Worm (Caenorhabditis elegans) whole organism, L1 larva: ENCODE results near the gene spp-1.

Experiments used
- aly-2 ChIP-seq: fragments of 150-350 bp; optimal IDR thresholded peaks from 2 replicates; lab custom pipeline; 2014; ENCODE audit warnings: missing biosample characterization, missing genetic modification characterization
- ama-1 ChIP-seq: fragments of 150-350 bp; optimal IDR thresholded peaks from 2 replicates; lab custom pipeline; 2014
- ceh-82 ChIP-seq, 3 experiments: fragments of 150-350 bp in 1 of 3; sonication (generic microtip) in 2 of 3; optimal IDR thresholded peaks; 2 replicates each; lab custom pipeline; 2014 to 2017; ENCODE audit warnings: missing biosample characterization in 3 of 3, missing genetic modification characterization in 3 of 3
- ceh-88 ChIP-seq: fragments of 200-800 bp; sonication (Bioruptor generic); IDR thresholded peaks from 2 replicates; pipeline ENCODE4 v1.3.6; 2022; ENCODE audit warnings: missing genetic modification characterization, missing compliant biosample characterization
- ceh-90 ChIP-seq: sonication (generic microtip); optimal IDR thresholded peaks from 2 replicates; lab custom pipeline; 2016; ENCODE audit warnings: missing genetic modification characterization, missing compliant biosample characterization
- dpl-1 ChIP-seq, 3 experiments: fragments of 150-350 bp in 2 of 3; sonication (generic microtip) in 1 of 3; optimal IDR thresholded peaks; 2 replicates each; lab custom pipeline; 2014 to 2017; ENCODE audit warnings: missing biosample characterization in 3 of 3, missing genetic modification characterization in 3 of 3, missing genetic modification reagents in 3 of 3
- efl-1 ChIP-seq, 4 experiments: fragments of 150-350 bp; optimal IDR thresholded peaks in 3 of 4; peaks in 1 of 4; 1 replicate in 1 of 4; 2 replicates in 3 of 4; lab custom pipeline; 2014; ENCODE audit warnings: missing biosample characterization in 2 of 4, missing genetic modification characterization in 2 of 4, missing genetic modification reagents in 2 of 4
- elt-2 ChIP-seq: sonication (generic microtip); optimal IDR thresholded peaks from 2 replicates; lab custom pipeline; 2016; ENCODE audit warnings: missing genetic modification characterization, mild to moderate bottlenecking, inconsistent platforms, missing compliant biosample characterization, missing genetic modification reagents
- fkh-10 ChIP-seq: sonication (generic microtip); optimal IDR thresholded peaks from 2 replicates; lab custom pipeline; 2017; ENCODE audit warnings: missing biosample characterization, missing genetic modification reagents, missing genetic modification characterization
- fkh-8 ChIP-seq: sonication (generic microtip); optimal IDR thresholded peaks from 2 replicates; lab custom pipeline; 2016; ENCODE audit warnings: mild to moderate bottlenecking, missing genetic modification characterization, missing compliant biosample characterization
- hlh-4 ChIP-seq: sonication (generic microtip); optimal IDR thresholded peaks from 2 replicates; lab custom pipeline; 2016; ENCODE audit warnings: mild to moderate bottlenecking, missing genetic modification characterization, missing compliant biosample characterization
- jun-1 ChIP-seq: fragments of 150-350 bp; optimal IDR thresholded peaks from 2 replicates; lab custom pipeline; 2014; ENCODE audit warnings: missing biosample characterization, missing genetic modification reagents, missing genetic modification characterization
- lin-13 ChIP-seq: fragments of 150-350 bp; optimal IDR thresholded peaks from 2 replicates; lab custom pipeline; 2014; ENCODE audit warnings: missing biosample characterization, missing genetic modification reagents, missing genetic modification characterization
- lin-14 ChIP-seq: fragments of 200-800 bp; sonication (Bioruptor generic); optimal IDR thresholded peaks from 2 replicates; lab custom pipeline; 2018; ENCODE audit warnings: mild to moderate bottlenecking, missing genetic modification characterization, moderate library complexity, missing compliant biosample characterization
- lin-35 ChIP-seq, 2 experiments: fragments of 150-350 bp; optimal IDR thresholded peaks; 2 replicates each; lab custom pipeline; 2014; ENCODE audit warnings: missing biosample characterization in 2 of 2, missing genetic modification characterization in 2 of 2, missing genetic modification reagents in 2 of 2
- lir-3 ChIP-seq: sonication (generic microtip); optimal IDR thresholded peaks from 2 replicates; lab custom pipeline; 2016; ENCODE audit warnings: mild to moderate bottlenecking, missing genetic modification characterization, moderate library complexity, missing compliant biosample characterization; ENCODE audit not compliant: poor library complexity
- lsy-2 ChIP-seq, 2 experiments: fragments of 150-350 bp; optimal IDR thresholded peaks; 2 replicates each; lab custom pipeline; 2014; ENCODE audit warnings: missing biosample characterization in 2 of 2, missing genetic modification characterization in 2 of 2
- nhr-12 ChIP-seq: sonication (generic microtip); optimal IDR thresholded peaks from 2 replicates; lab custom pipeline; 2017; ENCODE audit warnings: missing biosample characterization, missing genetic modification characterization
- nhr-47 ChIP-seq: sonication (generic microtip); optimal IDR thresholded peaks from 2 replicates; lab custom pipeline; 2016; ENCODE audit warnings: mild to moderate bottlenecking, missing genetic modification characterization, moderate library complexity, missing compliant biosample characterization
- nhr-71 ChIP-seq: sonication (generic microtip); optimal IDR thresholded peaks from 2 replicates; lab custom pipeline; 2016; ENCODE audit warnings: mild to moderate bottlenecking, missing genetic modification characterization, moderate library complexity, missing compliant biosample characterization
- nhr-90 ChIP-seq: sonication (generic microtip); optimal IDR thresholded peaks from 2 replicates; lab custom pipeline; 2016; ENCODE audit warnings: mild to moderate bottlenecking, missing genetic modification characterization, missing compliant biosample characterization; ENCODE audit not compliant: poor library complexity
- pqm-1 ChIP-seq: sonication (generic microtip); optimal IDR thresholded peaks from 3 replicates; lab custom pipeline; 2017; ENCODE audit warnings: missing biosample characterization, missing genetic modification characterization
- snu-23 ChIP-seq: sonication (generic microtip); optimal IDR thresholded peaks from 2 replicates; lab custom pipeline; 2016; ENCODE audit warnings: missing genetic modification characterization, missing compliant biosample characterization
- unc-130 ChIP-seq: fragments of 150-350 bp; optimal IDR thresholded peaks from 2 replicates; lab custom pipeline; 2017; ENCODE audit warnings: missing biosample characterization, missing genetic modification characterization, inconsistent platforms
- unc-86 ChIP-seq: sonication (generic microtip); optimal IDR thresholded peaks from 2 replicates; lab custom pipeline; 2016; ENCODE audit warnings: missing genetic modification characterization, missing compliant biosample characterization
- vab-15 ChIP-seq: sonication (generic microtip); optimal IDR thresholded peaks from 2 replicates; lab custom pipeline; 2017; ENCODE audit warnings: missing genotype, mild to moderate bottlenecking, missing genetic modification characterization, missing compliant biosample characterization
- xbp-1 ChIP-seq: sonication (generic microtip); optimal IDR thresholded peaks from 2 replicates; lab custom pipeline; 2016; ENCODE audit warnings: missing genetic modification characterization, missing compliant biosample characterization
- zag-1 ChIP-seq: fragments of 150-350 bp; optimal IDR thresholded peaks from 2 replicates; lab custom pipeline; 2014; ENCODE audit warnings: missing biosample characterization, missing genetic modification characterization
- zip-4 ChIP-seq: fragments of 200-800 bp; sonication (Bioruptor generic); optimal IDR thresholded peaks from 2 replicates; lab custom pipeline; 2018; ENCODE audit warnings: mild to moderate bottlenecking, missing genetic modification characterization, moderate library complexity, missing compliant biosample characterization

spp-1 gene

DNA sequence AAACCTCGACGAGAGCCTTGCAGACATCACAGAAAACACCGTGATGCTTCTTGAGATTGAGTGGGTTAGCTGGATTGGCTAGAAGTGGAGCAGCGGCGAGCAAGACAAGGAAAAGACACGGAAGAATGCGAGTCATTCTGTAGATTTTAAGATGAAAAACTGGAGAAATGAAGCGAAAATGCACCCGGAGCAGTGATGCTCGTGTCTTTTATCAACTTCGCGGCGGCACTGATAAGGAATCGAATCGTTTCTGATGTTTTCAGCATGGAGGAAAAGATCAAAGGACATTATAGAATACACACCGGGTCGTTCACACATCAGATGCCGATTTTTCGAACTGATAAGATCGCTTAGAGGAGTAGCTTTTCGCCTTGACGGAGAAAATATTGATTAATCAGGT is at the start of gene spp-1:
Gene spp-1 (minus strand): TSS at position 287 of the 400 bp plus-strand sequence.
- no peak for TF ChIP-seq jun-1 (tag; lab: Kevin White, UChicago)
- TF ChIP-seq efl-1 (optimal IDR thresholded peaks at IDR 0.05; lab: Kevin White, UChicago), result no peak
- TF ChIP-seq efl-1 (GFP tag; optimal IDR thresholded peaks at IDR 0.05 in 1 of 2; lab: Kevin White, UChicago), result peak in 1 of 2 experiments; percentile 35
- TF ChIP-seq elt-2, result peak; percentile 83
- no peak for TF ChIP-seq lin-13 (GFP tag; lab: Kevin White, UChicago)
- peak in 1 of 2 experiments; percentile 26 for TF ChIP-seq lin-35 (GFP tag; optimal IDR thresholded peaks at IDR 0.05; lab: Kevin White, UChicago)
- peak; percentile 37 for TF ChIP-seq ama-1 (lab: Kevin White, UChicago)
- TF ChIP-seq ceh-90 (tag; lab: Kevin White, UChicago), result no peak
- peak in 1 of 2 experiments; percentile 3 for TF ChIP-seq lsy-2 (tag; optimal IDR thresholded peaks at IDR 0.05; lab: Kevin White, UChicago)
- TF ChIP-seq pqm-1, result peak; percentile 44
- TF ChIP-seq, all 84 proteins: peak for 6

DNA sequence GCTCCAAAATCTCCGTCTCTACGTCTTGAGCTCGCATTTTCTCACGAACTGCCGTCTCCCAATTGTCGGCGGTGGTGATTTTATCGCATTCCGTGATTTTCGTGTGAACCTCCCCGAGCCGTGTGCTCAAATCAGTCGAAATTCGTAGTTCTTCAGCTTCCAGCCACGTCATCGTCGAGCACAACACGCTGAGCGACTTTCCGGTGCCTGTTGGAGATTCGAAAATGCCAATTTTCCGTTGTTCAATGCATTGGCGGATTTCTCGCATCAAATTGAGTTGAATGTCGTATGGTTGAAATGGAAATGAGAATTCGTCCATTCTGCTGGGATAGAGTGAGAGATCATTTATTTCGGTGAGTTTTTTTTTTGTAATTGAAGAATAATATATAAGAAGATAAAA is 49.5 kb upstream of the spp-1 start, which contains the start of the genes M03C11.3 and chl-1:
Gene M03C11.3 (plus strand): TSS at position 153 of the 400 bp plus-strand sequence.
Gene chl-1 (minus strand): TSS at position 323 of the 400 bp plus-strand sequence.
- TF ChIP-seq lir-3, result no peak
- no peak for TF ChIP-seq xbp-1
- TF ChIP-seq efl-1 (optimal IDR thresholded peaks at IDR 0.05; lab: Kevin White, UChicago), result no peak
- TF ChIP-seq efl-1 (GFP tag; optimal IDR thresholded peaks at IDR 0.05 in 1 of 2; lab: Kevin White, UChicago), result peak in 1 of 2 experiments; percentile 91
- TF ChIP-seq, all 84 proteins: peak for 1

DNA sequence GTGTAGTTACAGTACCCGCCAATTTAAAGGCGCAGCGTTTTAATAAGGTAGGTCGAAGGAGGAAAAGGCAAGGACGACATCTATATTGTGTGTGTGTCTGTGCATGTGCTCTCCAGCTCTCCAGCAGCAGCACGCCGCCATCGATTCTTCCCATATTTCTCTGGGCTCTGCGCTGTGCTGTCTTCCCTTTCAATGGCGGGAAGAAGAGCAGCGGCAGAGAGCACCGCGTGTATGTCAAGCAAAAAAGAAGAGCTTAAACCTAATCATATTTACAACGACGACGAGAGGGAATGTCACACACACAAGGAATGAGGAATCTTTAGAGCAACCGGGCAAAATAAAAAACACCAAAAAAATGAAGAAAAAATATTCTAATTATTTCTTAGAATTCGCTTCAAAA is 43.5 kb upstream of the spp-1 start:
- TF ChIP-seq dpl-1 (GFP tag; optimal IDR thresholded peaks at IDR 0.05; lab: Kevin White, UChicago) (peak in 1 of 3 experiments; percentile 49), nhr-71 (tag; lab: Kevin White, UChicago) (peak; percentile 35), lin-13 (GFP tag; lab: Kevin White, UChicago) (no peak), unc-86 (tag; lab: Kevin White, UChicago) (peak; percentile 20), efl-1 (optimal IDR thresholded peaks at IDR 0.05; lab: Kevin White, UChicago) (peak; percentile 15 to 35), efl-1 (GFP tag; optimal IDR thresholded peaks at IDR 0.05 in 1 of 2; lab: Kevin White, UChicago) (no peak), zip-4 (GFP tag; lab: Kevin White, UChicago) (no peak), lsy-2 (tag; optimal IDR thresholded peaks at IDR 0.05; lab: Kevin White, UChicago) (peak in 1 of 2 experiments; percentile 58), fkh-10 (GFP tag; lab: Kevin White, UChicago) (peak; percentile 29), nhr-12 (tag; lab: Kevin White, UChicago) (no peak), hlh-4 (tag; lab: Kevin White, UChicago) (no peak), ceh-82 (tag; optimal IDR thresholded peaks at IDR 0.05; lab: Kevin White, UChicago) (peak in 2 of 3 experiments; percentile 15 to 64), zag-1 (tag; lab: Kevin White, UChicago) (no peak), snu-23 (GFP tag; lab: Kevin White, UChicago) (peak; percentile 24), lin-14 (GFP tag; lab: Kevin White, UChicago) (peak; percentile 79), fkh-8 (tag; lab: Kevin White, UChicago) (peak; percentile 18), ceh-88 (GFP tag; lab: Robert Waterston, UW) (no peak), vab-15 (tag; lab: Kevin White, UChicago) (no peak), nhr-90 (no peak), lin-35 (GFP tag; optimal IDR thresholded peaks at IDR 0.05; lab: Kevin White, UChicago) (peak in 1 of 2 experiments; percentile 34), nhr-47 (tag; lab: Kevin White, UChicago) (peak; percentile 33)

DNA sequence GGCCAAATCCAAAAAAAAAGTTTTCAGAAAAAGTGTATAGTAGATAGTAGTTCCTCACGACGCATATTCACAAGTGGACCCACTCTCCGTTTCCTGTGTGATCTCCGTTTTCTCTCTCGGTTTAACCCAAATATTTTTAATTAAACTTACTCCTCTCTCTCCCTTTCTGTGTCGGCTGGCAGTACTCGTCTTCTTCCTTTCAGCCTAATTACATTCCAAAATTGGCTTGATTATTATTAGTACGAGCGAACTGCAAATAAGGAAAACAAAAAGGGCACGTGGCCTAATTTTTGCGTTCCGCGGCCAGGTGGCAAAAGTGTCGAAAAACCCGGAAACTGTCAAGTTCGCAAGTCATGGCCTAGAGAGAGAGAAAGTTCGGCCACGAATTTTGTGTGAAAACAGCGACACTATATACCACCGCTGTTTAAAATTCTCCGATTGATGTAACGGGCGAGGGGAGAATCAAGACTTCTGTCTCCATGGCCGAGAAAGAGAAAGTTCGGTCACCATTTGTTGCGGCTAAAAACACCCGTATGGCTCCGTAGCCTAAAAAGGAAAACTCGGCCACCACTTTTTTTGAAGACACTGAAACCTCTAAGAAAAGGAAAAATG is 41.5 kb upstream of the spp-1 start:
- TF ChIP-seq aly-2 (tag; lab: Kevin White, UChicago) (no peak), lin-14 (GFP tag; lab: Kevin White, UChicago) (peak; percentile 52)

DNA sequence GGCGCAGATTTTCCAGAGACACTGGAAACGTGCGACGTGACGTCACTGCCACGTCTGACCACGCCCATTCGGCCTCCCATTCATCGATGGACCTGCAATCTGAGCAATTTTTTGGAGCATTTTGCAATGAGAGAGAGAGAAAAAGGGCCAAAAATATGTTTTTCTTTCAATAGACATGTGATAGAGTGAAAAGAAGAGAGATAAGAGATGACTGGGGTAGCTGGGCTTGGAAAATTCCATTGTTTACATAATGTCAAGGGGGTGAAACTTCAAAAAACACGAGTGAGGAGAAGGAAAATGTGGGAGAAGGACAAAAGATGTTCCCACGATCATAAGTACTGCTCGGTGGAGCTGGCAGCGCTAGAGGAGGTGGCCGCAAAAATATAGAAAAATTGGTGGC is 40.5 kb upstream of the spp-1 start, which contains the start of gene M03C11.1:
Gene M03C11.1 (minus strand): TSS at position 101 of the 400 bp plus-strand sequence.
- TF ChIP-seq lsy-2 (tag; optimal IDR thresholded peaks at IDR 0.05; lab: Kevin White, UChicago) (peak in 1 of 2 experiments; percentile 12), unc-130 (no peak)
